Worm (Caenorhabditis elegans): Measurements from ENCODE around the gene idpp-3.

- TF ChIP-seq dve-1 (tag; optimal IDR thresholded peaks at IDR 0.05) = no peak
- no peak for TF ChIP-seq T23F11.4 (GFP tag; optimal IDR thresholded peaks at IDR 0.05)
- TF ChIP-seq sox-2 (GFP tag; IDR thresholded peaks at IDR 0.05) = no peak
- TF ChIP-seq hlh-13 (GFP tag; optimal IDR thresholded peaks at IDR 0.05) = no peak
- no peak for TF ChIP-seq ceh-22 (tag; optimal IDR thresholded peaks at IDR 0.05)
- TF ChIP-seq pat-9 (tag; optimal IDR thresholded peaks at IDR 0.05) = no peak
- TF ChIP-seq ama-1 (optimal IDR thresholded peaks at IDR 0.05) = no peak
- TF ChIP-seq fkh-10 (GFP tag; optimal IDR thresholded peaks at IDR 0.05) = no peak
- TF ChIP-seq hlh-8 (tag; optimal IDR thresholded peaks at IDR 0.05) = no peak
- no peak for TF ChIP-seq pax-1 (tag; optimal IDR thresholded peaks at IDR 0.05)
Observed at ce11 chrX:14910689-14911088, 50.7 kb downstream of the idpp-3 start.
